Worm (Caenorhabditis elegans) whole organism, early embryonic: ENCODE data around the gene delm-1.

Source experiments
- B0310.2 ChIP-seq: sonication (generic microtip); optimal IDR thresholded peaks from 2 replicates; lab custom pipeline; 2016; ENCODE audit warnings: mild to moderate bottlenecking, missing genetic modification characterization, missing compliant biosample characterization
- F13C5.2 ChIP-seq: sonication (generic microtip); optimal IDR thresholded peaks from 2 replicates; lab custom pipeline; 2017; ENCODE audit warnings: mild to moderate bottlenecking, missing genetic modification characterization, inconsistent platforms, missing compliant biosample characterization
- ama-1 ChIP-seq: fragments of 150-350 bp; optimal IDR thresholded peaks from 2 replicates; lab custom pipeline; 2014
- ceh-13 ChIP-seq: fragments of 200-800 bp; sonication (Bioruptor generic); optimal IDR thresholded peaks from 2 replicates; lab custom pipeline; 2018; ENCODE audit warnings: mild to moderate bottlenecking, missing genetic modification characterization, missing compliant biosample characterization
- ets-7 ChIP-seq: sonication (generic microtip); optimal IDR thresholded peaks from 2 replicates; lab custom pipeline; 2016; ENCODE audit warnings: missing genotype, missing genetic modification characterization, missing compliant biosample characterization
- flt-1 ChIP-seq: fragments of 200-800 bp; sonication (Bioruptor generic); IDR thresholded peaks from 2 replicates; pipeline ENCODE4 v1.3.6; 2022; ENCODE audit warnings: missing genetic modification characterization, missing compliant biosample characterization
- hmg-4 ChIP-seq: fragments of 200-800 bp; sonication (Bioruptor generic); optimal IDR thresholded peaks from 2 replicates; lab custom pipeline; 2018; ENCODE audit warnings: mild to moderate bottlenecking, missing genetic modification characterization, missing compliant biosample characterization
- hnd-1 ChIP-seq: sonication (generic microtip); optimal IDR thresholded peaks from 2 replicates; lab custom pipeline; 2016; ENCODE audit warnings: missing genetic modification characterization, missing compliant biosample characterization
- pes-1 ChIP-seq: fragments of 200-800 bp; sonication (Bioruptor generic); IDR thresholded peaks from 2 replicates; pipeline ENCODE4 v1.3.6; 2022; ENCODE audit warnings: missing genetic modification reagents, missing genetic modification characterization, missing compliant biosample characterization
- scrt-1 ChIP-seq: fragments of 200-800 bp; sonication (Bioruptor generic); IDR thresholded peaks from 2 replicates; pipeline ENCODE4 v1.3.6; 2022; ENCODE audit warnings: missing genetic modification characterization, missing compliant biosample characterization
- tbx-11 ChIP-seq: fragments of 200-800 bp; sonication (Bioruptor generic); IDR thresholded peaks from 2 replicates; pipeline ENCODE4 v1.3.6; 2022; ENCODE audit warnings: missing genetic modification characterization, missing compliant biosample characterization
- tbx-37 ChIP-seq: fragments of 200-800 bp; sonication (Bioruptor generic); conservative IDR thresholded peaks from 2 replicates; pipeline ENCODE4 v1.3.6; 2022; ENCODE audit warnings: missing genetic modification reagents, missing genetic modification characterization, missing compliant biosample characterization
- tra-4 ChIP-seq: sonication (generic microtip); optimal IDR thresholded peaks from 2 replicates; lab custom pipeline; 2017; ENCODE audit warnings: missing genetic modification characterization, missing compliant biosample characterization

ce11 chrIV:9135377-9135776 lies at the start of gene delm-1:
- TF ChIP-seq tbx-11 (no peak), flt-1 (GFP tag; lab: Robert Waterston, UW) (no peak), hnd-1 (no peak), ets-7 (tag; lab: Kevin White, UChicago) (no peak), B0310.2 (tag; lab: Kevin White, UChicago) (no peak), ama-1 (lab: Kevin White, UChicago) (no peak), pes-1 (GFP tag; lab: Robert Waterston, UW) (no peak), tra-4 (tag; lab: Kevin White, UChicago) (no peak), ceh-13 (GFP tag; lab: Kevin White, UChicago) (no peak), scrt-1 (GFP tag; lab: Robert Waterston, UW) (no peak), F13C5.2 (tag; lab: Kevin White, UChicago) (no peak), hmg-4 (no peak), tbx-37 (GFP tag; lab: Robert Waterston, UW) (no peak)
